Fruit fly (Drosophila melanogaster): ENCODE measurements around the gene Pburs.

Pburs gene

DNA sequence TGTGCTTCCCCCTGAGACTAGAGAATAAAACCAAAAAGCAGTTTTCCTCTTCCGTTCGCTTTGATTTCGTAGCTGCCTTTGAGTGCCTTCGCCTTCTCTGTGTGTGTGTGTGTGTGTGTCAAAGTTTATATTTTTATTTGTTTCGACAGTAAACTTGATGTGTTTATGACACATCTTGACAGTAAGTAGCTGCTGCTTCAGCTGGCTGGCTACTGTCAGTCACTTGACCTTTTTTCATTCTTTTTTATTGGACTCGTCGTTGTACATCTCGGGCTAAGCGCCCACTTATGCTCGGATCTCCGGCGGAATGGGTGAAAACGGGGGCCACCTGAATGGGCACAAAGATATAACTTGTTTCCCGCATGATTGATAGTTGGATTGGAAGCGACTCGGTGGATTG, 39.7 kb upstream of the Pburs start:
- TF ChIP-seq CG4328 (GFP tag; optimal IDR thresholded peaks at IDR 0.05) (peak; percentile 22), Abd-B (GFP tag; optimal IDR thresholded peaks at IDR 0.05) (peak; percentile 34), Hr78 (GFP tag; optimal IDR thresholded peaks at IDR 0.05) (peak in 1 of 2 experiments; percentile 85), odd (GFP tag; optimal IDR thresholded peaks at IDR 0.05) (peak; percentile 3), lov (optimal IDR thresholded peaks at IDR 0.05) (no peak), lov (GFP tag; IDR thresholded peaks at IDR 0.05) (0 out of 3 replicates have a peak, but pooled peaks have one; percentile 31), bowl (GFP tag; IDR thresholded peaks at IDR 0.05) (peak; percentile 35; the same call in 1 of the 2 replicates), CG2199 (GFP tag; IDR thresholded peaks at IDR 0.05) (0 out of 3 replicates have a peak, but pooled peaks have one; percentile 31), Vsx1 (GFP tag; optimal IDR thresholded peaks at IDR 0.05) (peak; percentile 40), CG16813 (GFP tag; IDR thresholded peaks at IDR 0.05; ENCODE audit: partially characterized antibody) (no peak), Fer2 (tag; optimal IDR thresholded peaks at IDR 0.05) (no peak), abd-A (tag; optimal IDR thresholded peaks at IDR 0.05) (peak; percentile 67), CG14014 (GFP tag; IDR thresholded peaks at IDR 0.05) (no peak), Sox102F (GFP tag; optimal IDR thresholded peaks at IDR 0.05) (no peak), CG14860 (GFP tag; IDR thresholded peaks at IDR 0.05; ENCODE audit: partially characterized antibody) (no peak), ab (GFP tag; optimal IDR thresholded peaks at IDR 0.05) (no peak), oc (tag; optimal IDR thresholded peaks at IDR 0.05) (peak; percentile 62), cg (GFP tag; optimal IDR thresholded peaks at IDR 0.05) (peak; percentile 38), Opbp (GFP tag; IDR thresholded peaks at IDR 0.05; ENCODE audit: partially characterized antibody) (no peak), hth (optimal IDR thresholded peaks at IDR 0.05) (peak; percentile 67), CG12769 (tag; optimal IDR thresholded peaks at IDR 0.05) (peak; percentile 34), kni (GFP tag; optimal IDR thresholded peaks at IDR 0.05) (peak; percentile 22), Med (GFP tag) (peak; percentile 52), sr (GFP tag; IDR thresholded peaks at IDR 0.05) (0 out of 3 replicates have a peak, but pooled peaks have one; percentile 46), ftz-f1 (GFP tag; optimal IDR thresholded peaks at IDR 0.05) (no peak), CG10543 (GFP tag; optimal IDR thresholded peaks at IDR 0.05) (peak; percentile 18), Mad (GFP tag; optimal IDR thresholded peaks at IDR 0.05) (no peak)

DNA sequence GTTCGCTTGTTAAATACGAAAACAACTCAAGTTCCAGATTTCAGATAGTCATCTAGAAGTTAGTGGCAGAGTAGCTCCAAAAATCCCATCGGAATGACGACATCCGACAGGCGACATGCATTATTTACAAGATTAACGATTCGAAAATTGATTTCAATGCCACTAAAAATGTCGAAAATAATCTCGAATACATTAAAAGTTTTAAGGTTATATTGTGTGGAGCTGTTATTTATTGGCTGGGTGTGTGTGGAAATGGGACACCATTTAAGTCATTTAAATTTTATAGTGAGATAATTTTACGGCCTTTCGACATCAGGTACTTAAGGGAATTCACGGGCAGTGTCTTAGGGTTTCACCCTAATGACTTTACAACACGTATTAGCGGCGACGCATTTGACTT, 39.1 kb upstream of the Pburs start:
- TF ChIP-seq Abd-B (GFP tag; optimal IDR thresholded peaks at IDR 0.05) (peak; percentile 20), Awh (GFP tag; IDR thresholded peaks at IDR 0.05) (peak; percentile 62; the same call in 1 of the 2 replicates), nmo (GFP tag; optimal IDR thresholded peaks at IDR 0.05) (no peak), exex (tag; optimal IDR thresholded peaks at IDR 0.05) (no peak), amos (GFP tag; IDR thresholded peaks at IDR 0.05; ENCODE audit: partially characterized antibody) (no peak), abd-A (tag; optimal IDR thresholded peaks at IDR 0.05) (peak; percentile 57), oc (tag; optimal IDR thresholded peaks at IDR 0.05) (peak; percentile 61), CG9727 (GFP tag; optimal IDR thresholded peaks at IDR 0.05) (no peak), tin (GFP tag; optimal IDR thresholded peaks at IDR 0.05) (no peak), YL-1 (GFP tag; optimal IDR thresholded peaks at IDR 0.05) (no peak), MESR4 (GFP tag; optimal IDR thresholded peaks at IDR 0.05) (no peak), CG18619 (GFP tag; optimal IDR thresholded peaks at IDR 0.05) (no peak), tll (GFP tag; optimal IDR thresholded peaks at IDR 0.05) (peak in 1 of 2 experiments; percentile 42), sens (GFP tag) (peak; percentile 21), CG1832 (GFP tag; optimal IDR thresholded peaks at IDR 0.05) (no peak), Kr (GFP tag; optimal IDR thresholded peaks at IDR 0.05) (no peak), z (GFP tag; IDR thresholded peaks at IDR 0.05) (0 out of 3 replicates have a peak, but pooled peaks have one; percentile 5), sd (tag; optimal IDR thresholded peaks at IDR 0.05) (peak; percentile 24)
